Worm (Caenorhabditis elegans): Measurements from ENCODE around the gene VW02B12L.2.

The VW02B12L.2 gene

DNA sequence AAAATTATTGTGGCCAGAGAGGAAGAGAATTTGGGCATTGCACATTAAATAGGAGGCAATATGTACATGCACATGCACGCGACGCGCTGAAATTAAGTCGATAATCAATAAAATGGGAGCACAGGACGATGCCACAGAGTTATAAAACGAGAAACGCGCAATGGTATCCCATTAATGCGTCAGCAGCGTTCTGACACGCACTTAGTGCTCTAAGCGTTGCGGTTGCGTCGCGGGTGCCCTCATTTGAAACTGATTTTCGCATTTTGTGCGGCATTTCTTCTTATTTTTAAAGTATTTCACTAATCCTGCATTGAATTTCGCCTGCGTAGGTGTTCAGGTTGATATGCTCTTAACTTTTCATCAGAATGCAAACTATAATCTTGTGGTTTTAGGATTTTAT lies 12.9 kb upstream of the VW02B12L.2 start, which contains the start of gene rsp-1 (continued):
- no peak; the same call in 1 of the 2 replicates for TF ChIP-seq attf-6 (GFP tag; IDR thresholded peaks at IDR 0.05)
- peak; percentile 61 for TF ChIP-seq hmg-1.2 (GFP tag; IDR thresholded peaks at IDR 0.05)
- TF ChIP-seq hrde-1 (tag; optimal IDR thresholded peaks at IDR 0.05; ENCODE audit: borderline replicate concordance), result peak; percentile 36
- peak; percentile 95 for TF ChIP-seq dox-1 (GFP tag; IDR thresholded peaks at IDR 0.05)
- TF ChIP-seq rpc-1 (optimal IDR thresholded peaks at IDR 0.05), result no peak
- TF ChIP-seq rpc-1 (tag; optimal IDR thresholded peaks at IDR 0.05), result no peak
- peak; percentile 93 for TF ChIP-seq lin-54 (GFP tag; optimal IDR thresholded peaks at IDR 0.05)
- TF ChIP-seq snpc-4 (GFP tag; optimal IDR thresholded peaks at IDR 0.05), result no peak
- TF ChIP-seq snpc-4 (tag; optimal IDR thresholded peaks at IDR 0.05), result peak; percentile 73 to 82 (median 80)
- TF ChIP-seq pha-4 (tag; optimal IDR thresholded peaks at IDR 0.05), result no peak
- TF ChIP-seq tbx-9 (tag; optimal IDR thresholded peaks at IDR 0.05; ENCODE audit: borderline replicate concordance), result no peak
- TF ChIP-seq F52B5.7 (tag; optimal IDR thresholded peaks at IDR 0.05), result peak; percentile 16
- no peak for TF ChIP-seq hmg-20 (GFP tag; IDR thresholded peaks at IDR 0.05)
- peak in 2 of 3 experiments; percentile 74 to 93 for TF ChIP-seq lin-35 (GFP tag; optimal IDR thresholded peaks at IDR 0.05)
- peak; percentile 69 for TF ChIP-seq repo-1 (tag; optimal IDR thresholded peaks at IDR 0.05)
- TF ChIP-seq let-607 (tag; optimal IDR thresholded peaks at IDR 0.05), result peak; percentile 54 to 73
- no peak for TF ChIP-seq zim-3 (tag; optimal IDR thresholded peaks at IDR 0.05)
- TF ChIP-seq cebp-1 (GFP tag; IDR thresholded peaks at IDR 0.05), result peak; percentile 52
- TF ChIP-seq cebp-1 (tag; optimal IDR thresholded peaks at IDR 0.05), result peak; percentile 89
- TF ChIP-seq lsl-1 (GFP tag; optimal IDR thresholded peaks at IDR 0.05), result peak; percentile 79
- TF ChIP-seq F22D6.2 (tag; optimal IDR thresholded peaks at IDR 0.05), result peak; percentile 27
- no peak for TF ChIP-seq aptf-2 (GFP tag; conservative IDR thresholded peaks at IDR 0.05)
- peak; percentile 56 for TF ChIP-seq dpl-1 (GFP tag; optimal IDR thresholded peaks at IDR 0.05)
- TF ChIP-seq Y67H2A.10 (GFP tag; conservative IDR thresholded peaks at IDR 0.05), result peak; percentile 81
- TF ChIP-seq cebp-2 (GFP tag; IDR thresholded peaks at IDR 0.05), result no peak
- no peak for TF ChIP-seq fkh-3 (tag; optimal IDR thresholded peaks at IDR 0.05)
- TF ChIP-seq nfya-2 (GFP tag; IDR thresholded peaks at IDR 0.05), result no peak
- TF ChIP-seq ztf-28 (GFP tag; IDR thresholded peaks at IDR 0.05), result 0 out of 2 replicates have a peak, but pooled peaks have one; percentile 49
- TF ChIP-seq hsf-1 (GFP tag; IDR thresholded peaks at IDR 0.05), result peak; percentile 12; the same call in 1 of the 2 replicates
- no peak for TF ChIP-seq unc-62 (GFP tag; optimal IDR thresholded peaks at IDR 0.05)
- TF ChIP-seq ceh-100 (GFP tag; IDR thresholded peaks at IDR 0.05), result peak; percentile 78

DNA sequence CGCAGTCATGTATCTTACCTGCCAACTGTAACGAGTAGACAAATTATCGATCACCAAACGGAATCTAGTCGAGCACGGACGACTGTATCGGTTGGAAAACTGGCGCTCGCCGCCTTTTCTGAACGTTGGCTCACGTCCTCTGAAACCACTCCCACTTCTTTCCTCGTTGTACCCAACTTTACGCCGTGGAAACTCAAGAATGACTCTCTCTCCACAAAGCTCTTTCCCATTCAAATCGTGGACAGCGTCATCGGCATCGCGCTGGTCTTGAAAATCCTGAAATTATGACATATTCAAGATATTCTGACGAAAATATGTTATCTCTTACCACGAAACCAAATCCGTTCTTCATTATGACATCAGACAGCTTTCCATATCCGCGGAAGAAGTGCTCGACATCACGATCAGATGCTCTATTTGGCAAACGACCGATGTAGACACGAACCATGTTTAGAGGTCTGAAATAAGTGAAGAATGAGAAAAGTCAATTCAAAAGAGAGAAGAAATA lies 12.4 kb upstream of the VW02B12L.2 start, which contains the start of gene rsp-2:
Gene rsp-2, minus strand, starts transcription at position 458 of the 508 bp plus-strand sequence.
- TF ChIP-seq F33H1.4 (GFP tag; IDR thresholded peaks at IDR 0.05) (no peak), tbp1 (GFP tag; optimal IDR thresholded peaks at IDR 0.05) (no peak), egl-18 (GFP tag; IDR thresholded peaks at IDR 0.05) (no peak), B0035.1 (tag; optimal IDR thresholded peaks at IDR 0.05) (no peak), somi-1 (GFP tag; optimal IDR thresholded peaks at IDR 0.05) (no peak), C06A6.2 (GFP tag; conservative IDR thresholded peaks at IDR 0.05) (no peak), him-1 (tag; optimal IDR thresholded peaks at IDR 0.05) (no peak), attf-3 (GFP tag; conservative IDR thresholded peaks at IDR 0.05) (no peak), T07F8.4 (tag; optimal IDR thresholded peaks at IDR 0.05) (no peak), die-1 (tag; optimal IDR thresholded peaks at IDR 0.05) (no peak), zfh-2 (GFP tag; conservative IDR thresholded peaks at IDR 0.05) (no peak), K11D2.4 (GFP tag; IDR thresholded peaks at IDR 0.05) (no peak), ztf-28 (GFP tag; IDR thresholded peaks at IDR 0.05) (no peak)

All from whole organism, young adult.